Fruit fly (Drosophila melanogaster): ENCODE measurements around the gene tefu.

Gene tefu

dm6 chr3R:15268426-15268825, 26.4 kb upstream of the tefu start, which contains the start of the genes CG14864 and Zip88E (continued):
- TF ChIP-seq ewg (GFP tag; optimal IDR thresholded peaks at IDR 0.05) (no peak), CG10267 (tag; optimal IDR thresholded peaks at IDR 0.05) (peak; percentile 17), CG17328 (GFP tag; IDR thresholded peaks at IDR 0.05) (no peak), cg (GFP tag; optimal IDR thresholded peaks at IDR 0.05) (no peak), yki (optimal IDR thresholded peaks at IDR 0.05) (no peak), gfzf (GFP tag; optimal IDR thresholded peaks at IDR 0.05) (peak; percentile 87), CG16863 (GFP tag; optimal IDR thresholded peaks at IDR 0.05) (no peak), CG11696 (GFP tag; IDR thresholded peaks at IDR 0.05) (no peak), YL-1 (GFP tag; optimal IDR thresholded peaks at IDR 0.05) (peak; percentile 44), CG10431 (GFP tag; optimal IDR thresholded peaks at IDR 0.05) (no peak), Hr3 (GFP tag; optimal IDR thresholded peaks at IDR 0.05) (no peak), Rx (GFP tag; IDR thresholded peaks at IDR 0.05) (no peak), ATbp (GFP tag; optimal IDR thresholded peaks at IDR 0.05) (no peak), az2 (GFP tag; optimal IDR thresholded peaks at IDR 0.05) (no peak), Sry-δ (GFP tag; optimal IDR thresholded peaks at IDR 0.05) (peak; percentile 20), Max (GFP tag; optimal IDR thresholded peaks at IDR 0.05) (no peak), lilli (GFP tag; optimal IDR thresholded peaks at IDR 0.05) (no peak), CG12769 (tag; optimal IDR thresholded peaks at IDR 0.05) (no peak), fd102C (GFP tag; optimal IDR thresholded peaks at IDR 0.05) (no peak), CG31224 (GFP tag; IDR thresholded peaks at IDR 0.05) (no peak), Chrac-16 (GFP tag; optimal IDR thresholded peaks at IDR 0.05) (no peak), CG17802 (tag; optimal IDR thresholded peaks at IDR 0.05) (no peak), Sin3A (optimal IDR thresholded peaks at IDR 0.05) (no peak), luna (GFP tag; optimal IDR thresholded peaks at IDR 0.05) (no peak), tgo (GFP tag; IDR thresholded peaks at IDR 0.05) (no peak), Ravus (GFP tag; IDR thresholded peaks at IDR 0.05) (no peak), Sry-β (GFP tag; optimal IDR thresholded peaks at IDR 0.05) (no peak), sc (optimal IDR thresholded peaks at IDR 0.05) (no peak), sc (GFP tag; optimal IDR thresholded peaks at IDR 0.05) (no peak), Med (GFP tag) (peak; percentile 15), B-H1 (GFP tag; IDR thresholded peaks at IDR 0.05) (no peak), jigr1 (GFP tag; IDR thresholded peaks at IDR 0.05) (no peak), sd (tag; optimal IDR thresholded peaks at IDR 0.05) (no peak), CG17361 (GFP tag; IDR thresholded peaks at IDR 0.05) (no peak), CG8359 (GFP tag; optimal IDR thresholded peaks at IDR 0.05; ENCODE audit: borderline replicate concordance) (no peak), CG5953 (GFP tag; IDR thresholded peaks at IDR 0.05) (no peak), CG17186 (GFP tag; optimal IDR thresholded peaks at IDR 0.05) (peak; percentile 30), CG5245 (GFP tag; optimal IDR thresholded peaks at IDR 0.05) (no peak), Deaf1 (tag; optimal IDR thresholded peaks at IDR 0.05) (no peak), Vsx1 (GFP tag; optimal IDR thresholded peaks at IDR 0.05) (no peak), wdn (GFP tag; IDR thresholded peaks at IDR 0.05) (no peak), NFAT (GFP tag; IDR thresholded peaks at IDR 0.05) (no peak), CG10959 (GFP tag; IDR thresholded peaks at IDR 0.05) (no peak), CG43689 (GFP tag; IDR thresholded peaks at IDR 0.05) (no peak), Aef1 (GFP tag; IDR thresholded peaks at IDR 0.05) (no peak), kni (GFP tag; optimal IDR thresholded peaks at IDR 0.05) (no peak), esg (GFP tag; conservative IDR thresholded peaks at IDR 0.05) (no peak), CG4424 (GFP tag; optimal IDR thresholded peaks at IDR 0.05) (no peak), Fer1 (GFP tag; optimal IDR thresholded peaks at IDR 0.05) (no peak), CG15514 (GFP tag; optimal IDR thresholded peaks at IDR 0.05) (peak; percentile 57), Dp (GFP tag; optimal IDR thresholded peaks at IDR 0.05) (peak; percentile 73), nmo (GFP tag; optimal IDR thresholded peaks at IDR 0.05) (no peak), CG34376 (GFP tag; optimal IDR thresholded peaks at IDR 0.05) (no peak)

All from whole organism, embryonic.